Fruit fly (Drosophila melanogaster): Measurements from ENCODE around the gene CG2519.

DNA sequence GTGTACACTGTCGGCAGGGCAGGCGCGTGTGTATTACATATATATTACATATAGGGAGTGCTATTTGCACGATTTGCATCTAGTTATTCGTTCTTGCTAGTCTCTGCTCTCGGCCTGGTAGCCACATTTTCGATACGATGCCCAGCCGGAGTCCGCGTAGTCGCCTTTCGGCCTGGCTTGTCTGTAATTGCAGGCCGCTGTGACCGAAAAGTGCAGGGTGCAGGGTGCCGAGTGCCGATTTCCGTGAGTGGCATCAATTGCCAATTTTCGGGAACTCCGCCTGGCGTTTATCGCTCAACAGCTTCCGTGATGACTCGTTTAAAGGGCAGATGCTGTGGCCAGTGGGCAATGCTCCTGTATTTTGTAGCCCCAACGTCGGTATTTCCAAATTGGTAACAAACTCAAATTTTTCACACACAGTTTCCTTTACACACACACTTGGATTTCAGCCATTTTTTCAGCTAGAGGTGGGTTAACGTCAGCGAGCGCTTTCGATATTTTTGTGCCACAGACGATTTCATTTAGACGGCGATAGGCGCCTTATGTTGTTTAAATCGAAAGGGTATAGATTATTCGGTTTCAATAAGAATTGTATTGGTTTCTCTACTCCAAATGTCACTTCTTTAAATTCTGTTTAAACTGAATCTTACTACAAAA, 40.4 kb upstream of the CG2519 start, which contains the start of gene CG2926:
- TF ChIP-seq CG13894 (tag; optimal IDR thresholded peaks at IDR 0.05), result no peak
- TF ChIP-seq CG8089 (GFP tag; optimal IDR thresholded peaks at IDR 0.05), result no peak
- TF ChIP-seq Sin3A (optimal IDR thresholded peaks at IDR 0.05), result peak; percentile 45
- TF ChIP-seq CG8290 (GFP tag; optimal IDR thresholded peaks at IDR 0.05), result no peak
- no peak for TF ChIP-seq CG8290 (tag; optimal IDR thresholded peaks at IDR 0.05)
- TF ChIP-seq h (optimal IDR thresholded peaks at IDR 0.05), result no peak
- TF ChIP-seq Dad (GFP tag; optimal IDR thresholded peaks at IDR 0.05), result no peak

Data from whole organism, embryonic.